Worm (Caenorhabditis elegans) whole organism, midembryonic: Measurements from ENCODE around the gene Y49E10.25.
A peak's percentile ranks its signal among the peaks of the same experiment; 100 is the strongest.

Source experiments
- T22C8.4 ChIP-seq: fragments of 200-800 bp; sonication (Bioruptor generic); IDR thresholded peaks from 2 replicates; pipeline ENCODE4 v1.3.6; 2022; ENCODE audit warnings: missing genetic modification characterization, missing compliant biosample characterization
- cog-1 ChIP-seq: sonication (generic microtip); optimal IDR thresholded peaks from 2 replicates; lab custom pipeline; 2016; ENCODE audit warnings: missing genetic modification characterization, missing compliant biosample characterization
- flt-1 ChIP-seq: fragments of 200-800 bp; sonication (Bioruptor generic); IDR thresholded peaks from 2 replicates; pipeline ENCODE4 v1.3.6; 2022; ENCODE audit warnings: missing genetic modification characterization, missing compliant biosample characterization
- klf-2 ChIP-seq: fragments of 200-800 bp; sonication (Bioruptor generic); conservative IDR thresholded peaks from 2 replicates; pipeline ENCODE4 v1.3.6; 2022; ENCODE audit warnings: missing genetic modification reagents, missing genetic modification characterization, missing compliant biosample characterization
- med-1 ChIP-seq: sonication (generic microtip); optimal IDR thresholded peaks from 2 replicates; lab custom pipeline; 2017; ENCODE audit warnings: missing genetic modification characterization, mild to moderate bottlenecking, missing compliant biosample characterization, antibody characterized with exemption, missing genetic modification reagents; ENCODE audit not compliant: insufficient read depth
- ref-1 ChIP-seq: fragments of 200-800 bp; sonication (Bioruptor generic); conservative IDR thresholded peaks from 2 replicates; pipeline ENCODE4 v1.3.6; 2022; ENCODE audit warnings: missing genetic modification reagents, missing genetic modification characterization, missing compliant biosample characterization
- tab-1 ChIP-seq: fragments of 200-800 bp; sonication (Bioruptor generic); IDR thresholded peaks from 2 replicates; pipeline ENCODE4 v1.3.6; 2022; ENCODE audit warnings: missing genetic modification characterization, missing compliant biosample characterization
- ztf-23 ChIP-seq: fragments of 200-800 bp; sonication (Bioruptor generic); IDR thresholded peaks from 2 replicates; pipeline ENCODE4 v1.3.6; 2022; ENCODE audit warnings: missing genetic modification reagents, missing genetic modification characterization, missing compliant biosample characterization
- ztf-29 ChIP-seq: fragments of 200-800 bp; sonication (Bioruptor generic); IDR thresholded peaks from 2 replicates; pipeline ENCODE4 v1.3.6; 2022; ENCODE audit warnings: missing genetic modification reagents, missing genetic modification characterization, missing compliant biosample characterization

Gene Y49E10.25

ce11 chrIII:12491984-12492383, at the start of gene Y49E10.25:
Gene Y49E10.25, minus strand, starts transcription at chrIII:12492084.
- TF ChIP-seq cog-1 (tag; lab: Kevin White, UChicago), result no peak
- TF ChIP-seq ref-1, result no peak
- no peak for TF ChIP-seq tab-1 (GFP tag; lab: Robert Waterston, UW)
- no peak for TF ChIP-seq med-1 (GFP tag; lab: Kevin White, UChicago)
- TF ChIP-seq ztf-23, result no peak
- TF ChIP-seq flt-1 (GFP tag; lab: Robert Waterston, UW), result no peak

- TF ChIP-seq ztf-23 (0 out of 2 replicates have a peak, but pooled peaks have one; percentile 44), tab-1 (GFP tag; lab: Robert Waterston, UW) (peak; percentile 62; the same call in 1 of the 2 replicates)
These were observed 49.6 kb upstream of the Y49E10.25 start for ce11 chrIII:12541519-12541918.

- no peak for TF ChIP-seq tab-1 (GFP tag; lab: Robert Waterston, UW)
- no peak for TF ChIP-seq ref-1
- TF ChIP-seq T22C8.4 (GFP tag; lab: Robert Waterston, UW), result no peak
- TF ChIP-seq klf-2, result no peak
- TF ChIP-seq flt-1 (GFP tag; lab: Robert Waterston, UW), result no peak
- TF ChIP-seq ztf-23, result no peak
- no peak for TF ChIP-seq cog-1 (tag; lab: Kevin White, UChicago)
- no peak for TF ChIP-seq med-1 (GFP tag; lab: Kevin White, UChicago)
- no peak for TF ChIP-seq ztf-29 (GFP tag; lab: Robert Waterston, UW)
These were observed 48.5 kb upstream of the Y49E10.25 start for ce11 chrIII:12540411-12540810.

ce11 chrIII:12537239-12537845, 45.5 kb upstream of the Y49E10.25 start:
- TF ChIP-seq klf-2 (no peak), flt-1 (GFP tag; lab: Robert Waterston, UW) (no peak), ztf-29 (GFP tag; lab: Robert Waterston, UW) (no peak), cog-1 (tag; lab: Kevin White, UChicago) (no peak), ref-1 (no peak), med-1 (GFP tag; lab: Kevin White, UChicago) (no peak), T22C8.4 (GFP tag; lab: Robert Waterston, UW) (no peak), tab-1 (GFP tag; lab: Robert Waterston, UW) (no peak), ztf-23 (no peak)

ce11 chrIII:12533900-12534299, 42.0 kb upstream of the Y49E10.25 start:
- TF ChIP-seq klf-2 (no peak), ref-1 (no peak), med-1 (GFP tag; lab: Kevin White, UChicago) (no peak), tab-1 (GFP tag; lab: Robert Waterston, UW) (no peak), ztf-29 (GFP tag; lab: Robert Waterston, UW) (no peak), cog-1 (tag; lab: Kevin White, UChicago) (no peak), T22C8.4 (GFP tag; lab: Robert Waterston, UW) (no peak), ztf-23 (no peak), flt-1 (GFP tag; lab: Robert Waterston, UW) (no peak)

ce11 chrIII:12528029-12528428, 36.1 kb upstream of the Y49E10.25 start:
- TF ChIP-seq tab-1 (GFP tag; lab: Robert Waterston, UW) (no peak), cog-1 (tag; lab: Kevin White, UChicago) (no peak), ztf-23 (peak; percentile 68), T22C8.4 (GFP tag; lab: Robert Waterston, UW) (no peak)

ce11 chrIII:12517674-12518073, 25.8 kb upstream of the Y49E10.25 start:
- peak; percentile 47; the same call in 1 of the 2 replicates for TF ChIP-seq T22C8.4 (GFP tag; lab: Robert Waterston, UW)
- no peak for TF ChIP-seq klf-2

ce11 chrIII:12510505-12510904, 18.6 kb upstream of the Y49E10.25 start:
- TF ChIP-seq klf-2, result no peak
- TF ChIP-seq cog-1 (tag; lab: Kevin White, UChicago), result no peak
- no peak for TF ChIP-seq med-1 (GFP tag; lab: Kevin White, UChicago)
- TF ChIP-seq ref-1, result no peak
- no peak for TF ChIP-seq flt-1 (GFP tag; lab: Robert Waterston, UW)
- TF ChIP-seq tab-1 (GFP tag; lab: Robert Waterston, UW), result no peak
- TF ChIP-seq T22C8.4 (GFP tag; lab: Robert Waterston, UW), result no peak

- TF ChIP-seq tab-1 (GFP tag; lab: Robert Waterston, UW) (no peak), cog-1 (tag; lab: Kevin White, UChicago) (no peak), flt-1 (GFP tag; lab: Robert Waterston, UW) (no peak), ztf-23 (no peak), med-1 (GFP tag; lab: Kevin White, UChicago) (no peak), T22C8.4 (GFP tag; lab: Robert Waterston, UW) (no peak), ztf-29 (GFP tag; lab: Robert Waterston, UW) (no peak), ref-1 (no peak), klf-2 (no peak)
These were observed 7.4 kb upstream of the Y49E10.25 start, which contains the start of gene sql-1 for ce11 chrIII:12499245-12499644. Gene sql-1, plus strand, starts transcription at chrIII:12499557.

- TF ChIP-seq ztf-29 (GFP tag; lab: Robert Waterston, UW), result no peak
- no peak for TF ChIP-seq klf-2
- no peak for TF ChIP-seq med-1 (GFP tag; lab: Kevin White, UChicago)
- TF ChIP-seq flt-1 (GFP tag; lab: Robert Waterston, UW), result no peak
- no peak for TF ChIP-seq tab-1 (GFP tag; lab: Robert Waterston, UW)
- TF ChIP-seq cog-1 (tag; lab: Kevin White, UChicago), result no peak
- no peak for TF ChIP-seq T22C8.4 (GFP tag; lab: Robert Waterston, UW)
- TF ChIP-seq ref-1, result no peak
- TF ChIP-seq ztf-23, result no peak
These were observed 4.6 kb upstream of the Y49E10.25 start, which contains the start of gene herd-1 for ce11 chrIII:12496449-12496848. Gene herd-1, plus strand, starts transcription at chrIII:12496538.
